Worm (Caenorhabditis elegans): ENCODE data around the gene C06B8.3.

ce11 chrV:15459088-15459487 lies 25.3 kb downstream of the C06B8.3 start, which contains the start of gene str-71:
- TF ChIP-seq him-1 (tag; optimal IDR thresholded peaks at IDR 0.05) (no peak), W03F9.2 (tag; optimal IDR thresholded peaks at IDR 0.05) (no peak)

Data from whole organism, L4/young adult.